Fruit fly (Drosophila melanogaster): Measurements from ENCODE around the gene CG15478.

Gene CG15478

DNA sequence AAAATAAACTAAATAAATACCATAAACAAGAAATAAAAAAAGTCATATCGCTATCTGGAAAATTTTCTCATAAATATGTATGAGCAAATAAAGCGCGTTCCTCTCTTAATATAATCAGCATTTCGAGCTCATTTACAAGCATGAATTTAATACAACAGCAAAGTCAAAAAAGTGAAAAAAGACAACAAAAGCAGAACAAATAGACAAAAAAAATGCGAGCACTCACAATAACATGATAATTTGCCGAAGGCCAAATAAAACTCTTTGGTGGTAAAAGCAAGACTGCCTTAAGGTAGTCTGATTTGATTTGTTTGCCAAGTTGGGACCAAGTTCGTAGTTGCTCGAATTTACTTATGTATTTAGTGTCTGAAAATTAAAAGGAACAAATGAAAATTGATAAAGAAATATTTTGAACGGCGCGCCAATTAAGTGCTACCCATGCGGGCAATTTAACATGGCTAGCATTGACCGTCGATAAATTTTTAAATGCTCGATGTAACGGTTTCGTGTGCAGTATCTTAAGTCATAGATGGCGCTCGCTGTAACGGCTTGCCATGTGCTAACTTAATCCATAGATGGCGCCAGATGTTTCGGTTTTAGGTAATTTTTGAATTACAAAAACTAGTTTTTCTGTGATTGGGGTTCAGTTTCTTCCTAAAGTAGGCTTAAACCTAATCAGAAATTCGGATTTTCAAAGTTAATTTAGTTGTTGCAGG lies 7.1 kb downstream of the CG15478 start (continued):
- peak; percentile 58; the same call in 1 of the 2 replicates for TF ChIP-seq slbo (GFP tag; IDR thresholded peaks at IDR 0.05)
- no peak for TF ChIP-seq cato (GFP tag; optimal IDR thresholded peaks at IDR 0.05; ENCODE audit: borderline replicate concordance)
- TF ChIP-seq lola (GFP tag; optimal IDR thresholded peaks at IDR 0.05): no peak
- peak; percentile 30 for TF ChIP-seq dmrt99B (tag; optimal IDR thresholded peaks at IDR 0.05)
- TF ChIP-seq Atf6 (GFP tag; IDR thresholded peaks at IDR 0.05): no peak
- TF ChIP-seq CG4404 (GFP tag; IDR thresholded peaks at IDR 0.05): no peak
- peak; percentile 8 for TF ChIP-seq CG9876 (GFP tag; optimal IDR thresholded peaks at IDR 0.05)
- TF ChIP-seq CG4617 (GFP tag; optimal IDR thresholded peaks at IDR 0.05; ENCODE audit: borderline replicate concordance): no peak

DNA sequence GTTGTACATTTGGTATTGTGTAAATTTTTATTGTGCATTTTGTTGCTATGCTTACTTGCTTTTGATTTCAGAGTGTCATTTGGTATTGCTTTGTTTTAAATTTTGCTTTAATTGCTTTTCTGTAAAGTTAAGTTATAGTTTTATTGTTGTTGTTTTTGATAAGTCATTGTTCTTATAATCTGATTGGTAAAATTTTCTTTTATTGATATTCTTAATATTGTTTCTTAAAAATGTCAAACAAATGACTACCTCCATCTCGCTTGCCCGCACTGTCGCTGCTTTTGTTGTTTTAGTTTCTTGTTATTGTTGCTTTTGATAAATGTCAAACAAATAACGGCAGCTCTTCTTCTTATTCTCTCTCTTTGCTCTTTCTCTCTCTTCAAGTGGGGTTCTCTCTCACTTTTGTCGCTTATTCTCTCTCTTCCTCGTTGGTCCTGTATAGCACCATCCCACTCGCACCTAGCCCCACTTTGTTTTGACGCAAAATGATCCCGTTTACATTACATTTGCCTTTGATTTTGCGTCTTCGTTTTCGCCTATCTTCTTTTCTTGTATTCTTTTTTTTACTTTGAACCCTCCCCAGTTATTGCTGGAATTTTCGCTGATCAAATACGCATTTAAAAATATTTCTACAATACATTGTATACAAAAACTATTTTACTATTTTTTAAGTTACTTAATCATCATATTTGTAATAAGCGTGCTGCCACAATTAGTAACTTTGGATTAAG lies 7.9 kb downstream of the CG15478 start:
- no peak for TF ChIP-seq CG11695 (GFP tag; IDR thresholded peaks at IDR 0.05)
- peak; percentile 12 for TF ChIP-seq CG10543 (GFP tag; optimal IDR thresholded peaks at IDR 0.05)
- no peak for TF ChIP-seq ro (GFP tag; IDR thresholded peaks at IDR 0.05)
- no peak for TF ChIP-seq usp (GFP tag; optimal IDR thresholded peaks at IDR 0.05)
- TF ChIP-seq grn (GFP tag; optimal IDR thresholded peaks at IDR 0.05): no peak
- no peak for TF ChIP-seq CG9727 (GFP tag; optimal IDR thresholded peaks at IDR 0.05)
- no peak for TF ChIP-seq CG6175 (GFP tag; IDR thresholded peaks at IDR 0.05)
- TF ChIP-seq CG3163 (GFP tag; optimal IDR thresholded peaks at IDR 0.05): peak; percentile 74
- TF ChIP-seq CHES-1-like (GFP tag; optimal IDR thresholded peaks at IDR 0.05): peak; percentile 8
- peak; percentile 68 for TF ChIP-seq Med (GFP tag)
- no peak for TF ChIP-seq sna (GFP tag; IDR thresholded peaks at IDR 0.05; ENCODE audit: partially characterized antibody)
- TF ChIP-seq yki (optimal IDR thresholded peaks at IDR 0.05): peak; percentile 22
- TF ChIP-seq CG9797 (GFP tag; optimal IDR thresholded peaks at IDR 0.05): no peak
- peak; percentile 88 for TF ChIP-seq CG17385 (GFP tag; optimal IDR thresholded peaks at IDR 0.05)
- TF ChIP-seq CG10959 (GFP tag; IDR thresholded peaks at IDR 0.05): no peak
- TF ChIP-seq tin (GFP tag; optimal IDR thresholded peaks at IDR 0.05): no peak
- no peak for TF ChIP-seq hth (optimal IDR thresholded peaks at IDR 0.05)
- TF ChIP-seq CG5180 (GFP tag; optimal IDR thresholded peaks at IDR 0.05): no peak
- no peak for TF ChIP-seq CG11723 (GFP tag; optimal IDR thresholded peaks at IDR 0.05)
- no peak for TF ChIP-seq Asciz (GFP tag; optimal IDR thresholded peaks at IDR 0.05)
- TF ChIP-seq Nf-YC (tag; optimal IDR thresholded peaks at IDR 0.05): no peak
- peak; percentile 40 for TF ChIP-seq sd (tag; optimal IDR thresholded peaks at IDR 0.05)
- no peak for TF ChIP-seq nerfin-2 (GFP tag; IDR thresholded peaks at IDR 0.05; ENCODE audit: partially characterized antibody)
- TF ChIP-seq maf-S (GFP tag; optimal IDR thresholded peaks at IDR 0.05): no peak
- no peak for TF ChIP-seq aop (GFP tag; IDR thresholded peaks at IDR 0.05)
- TF ChIP-seq ap (GFP tag; IDR thresholded peaks at IDR 0.05): no peak
- no peak for TF ChIP-seq ash1 (GFP tag; optimal IDR thresholded peaks at IDR 0.05)
- TF ChIP-seq eve (GFP tag; optimal IDR thresholded peaks at IDR 0.05): peak in 1 of 2 experiments; percentile 67
- TF ChIP-seq TFAM (GFP tag; optimal IDR thresholded peaks at IDR 0.05): no peak
- no peak for TF ChIP-seq sima (GFP tag; optimal IDR thresholded peaks at IDR 0.05)
- TF ChIP-seq peb (GFP tag; IDR thresholded peaks at IDR 0.05): no peak
- TF ChIP-seq Hand (GFP tag; optimal IDR thresholded peaks at IDR 0.05): no peak
- TF ChIP-seq CG17359 (tag; optimal IDR thresholded peaks at IDR 0.05): no peak
- TF ChIP-seq jing (GFP tag; optimal IDR thresholded peaks at IDR 0.05): no peak
- TF ChIP-seq CG1832 (GFP tag; optimal IDR thresholded peaks at IDR 0.05): peak; percentile 56
- TF ChIP-seq NFAT (GFP tag; IDR thresholded peaks at IDR 0.05): no peak
- peak; percentile 82 to 85 for TF ChIP-seq Trl (optimal IDR thresholded peaks at IDR 0.05)
- no peak for TF ChIP-seq Trl (GFP tag; optimal IDR thresholded peaks at IDR 0.05)
- TF ChIP-seq Gsc (GFP tag; IDR thresholded peaks at IDR 0.05): no peak
- TF ChIP-seq Blimp-1 (GFP tag; optimal IDR thresholded peaks at IDR 0.05): no peak

Data from whole organism, embryonic.